Fruit fly (Drosophila melanogaster) whole organism, adult: ENCODE data around the gene Mad.

ENCODE experiments used
- CG11617 ChIP-seq: fragments of 200-800 bp; sonication (Bioruptor generic); optimal IDR thresholded peaks from 2 replicates; lab custom pipeline; 2017; ENCODE audit warnings: mild to moderate bottlenecking, missing biosample characterization, missing genetic modification reagents, missing genetic modification characterization
- CG12768 ChIP-seq: fragments of 200-800 bp; sonication (Bioruptor generic); optimal IDR thresholded peaks from 2 replicates; lab custom pipeline; 2017; ENCODE audit warnings: missing biosample characterization, missing genetic modification characterization, mild to moderate bottlenecking, moderate library complexity, missing genetic modification reagents
- CG14711 ChIP-seq: fragments of 200-800 bp; sonication (Bioruptor generic); optimal IDR thresholded peaks from 2 replicates; lab custom pipeline; 2018; ENCODE audit warnings: missing biosample characterization, mild to moderate bottlenecking, missing genetic modification characterization, moderate library complexity
- CG1620 ChIP-seq: fragments of 200-800 bp; sonication (Bioruptor generic); optimal IDR thresholded peaks from 2 replicates; lab custom pipeline; 2016; ENCODE audit warnings: missing biosample characterization, missing genetic modification characterization
- CG33017 ChIP-seq: fragments of 200-800 bp; sonication (Bioruptor generic); optimal IDR thresholded peaks from 2 replicates; lab custom pipeline; 2018; ENCODE audit warnings: missing biosample characterization, mild to moderate bottlenecking, missing genetic modification characterization, moderate library complexity
- CG5204 ChIP-seq: fragments of 200-800 bp; sonication (Bioruptor generic); optimal IDR thresholded peaks from 2 replicates; lab custom pipeline; 2016; ENCODE audit warnings: missing biosample characterization, missing genetic modification characterization
- CG7045 ChIP-seq: fragments of 200-800 bp; sonication (Bioruptor generic); optimal IDR thresholded peaks from 2 replicates; lab custom pipeline; 2017; ENCODE audit warnings: missing biosample characterization, mild to moderate bottlenecking, missing genetic modification characterization
- CG7101 ChIP-seq: fragments of 200-800 bp; sonication (Bioruptor generic); optimal IDR thresholded peaks from 2 replicates; lab custom pipeline; 2018; ENCODE audit warnings: missing biosample characterization, mild to moderate bottlenecking, missing genetic modification characterization, moderate library complexity
- Clk ChIP-seq: fragments of 200-800 bp; sonication (Bioruptor generic); optimal IDR thresholded peaks from 2 replicates; lab custom pipeline; 2017; ENCODE audit warnings: missing biosample characterization, missing genetic modification characterization
- Crg-1 ChIP-seq: fragments of 200-800 bp; sonication (Bioruptor generic); optimal IDR thresholded peaks from 2 replicates; lab custom pipeline; 2016; ENCODE audit warnings: missing biosample characterization, missing genetic modification characterization
- Hr96 ChIP-seq: fragments of 200-800 bp; sonication (Bioruptor generic); optimal IDR thresholded peaks from 2 replicates; lab custom pipeline; 2016; ENCODE audit warnings: missing biosample characterization, missing genetic modification characterization
- Mnt ChIP-seq: fragments of 200-800 bp; sonication (Bioruptor generic); optimal IDR thresholded peaks from 2 replicates; lab custom pipeline; 2016; ENCODE audit warnings: missing biosample characterization, mild to moderate bottlenecking, missing genetic modification characterization
- bab1 ChIP-seq: fragments of 200-800 bp; sonication (Bioruptor generic); optimal IDR thresholded peaks from 3 replicates; lab custom pipeline; 2019; ENCODE audit warnings: missing biosample characterization, mild to moderate bottlenecking, missing genetic modification characterization, moderate library complexity
- cic ChIP-seq: fragments of 200-800 bp; sonication (Bioruptor generic); optimal IDR thresholded peaks from 2 replicates; lab custom pipeline; 2017; ENCODE audit warnings: missing biosample characterization, mild to moderate bottlenecking, missing genetic modification characterization, moderate library complexity
- cnc ChIP-seq, 2 experiments: fragments of >200 bp; optimal IDR thresholded peaks; 2 replicates each; lab custom pipeline; 2017
- kay ChIP-seq: fragments of 200-800 bp; sonication (Bioruptor generic); peaks from one replicate; lab custom pipeline; 2016; ENCODE audit warnings: missing biosample characterization, missing genetic modification characterization, borderline replicate concordance
- ovo ChIP-seq: fragments of 200-800 bp; sonication (Bioruptor generic); optimal IDR thresholded peaks from 2 replicates; lab custom pipeline; 2016; ENCODE audit warnings: missing biosample characterization, missing genetic modification characterization
- pad ChIP-seq: fragments of 200-800 bp; sonication (Bioruptor generic); optimal IDR thresholded peaks from 3 replicates; lab custom pipeline; 2017; ENCODE audit warnings: missing biosample characterization, missing genetic modification characterization, mild to moderate bottlenecking, moderate library complexity, missing genetic modification reagents
- tj ChIP-seq: fragments of 200-800 bp; sonication (Bioruptor generic); optimal IDR thresholded peaks from 3 replicates; lab custom pipeline; 2017; ENCODE audit warnings: missing biosample characterization, mild to moderate bottlenecking, missing genetic modification characterization, moderate library complexity
- toe ChIP-seq: fragments of 200-800 bp; sonication (Bioruptor generic); optimal IDR thresholded peaks from 2 replicates; lab custom pipeline; 2016; ENCODE audit warnings: missing biosample characterization, missing genetic modification characterization

Mad gene

dm6 chr2L:3151657-3152056 lies 7.8 kb downstream of the Mad start:
- TF ChIP-seq CG14711 (no peak), tj (GFP tag; lab: Kevin White, UChicago) (no peak), CG7101 (tag; lab: Kevin White, UChicago) (no peak), bab1 (GFP tag; lab: Kevin White, UChicago) (no peak), CG33017 (no peak), cnc (optimal IDR thresholded peaks at IDR 0.05; lab: Kevin White, UChicago) (no peak), ovo (no peak), pad (GFP tag; lab: Kevin White, UChicago) (no peak), kay (GFP tag; lab: Kevin White, UChicago) (no peak), toe (GFP tag; lab: Kevin White, UChicago) (no peak), Crg-1 (GFP tag; lab: Kevin White, UChicago) (no peak), Hr96 (no peak), Clk (GFP tag; lab: Kevin White, UChicago) (no peak), cic (GFP tag; lab: Kevin White, UChicago) (no peak), CG1620 (GFP tag; lab: Kevin White, UChicago) (no peak), Mnt (no peak), CG12768 (GFP tag; lab: Kevin White, UChicago) (no peak), CG7045 (GFP tag; lab: Kevin White, UChicago) (no peak), CG5204 (GFP tag; lab: Kevin White, UChicago) (no peak)

- TF ChIP-seq Crg-1 (GFP tag; lab: Kevin White, UChicago) (no peak), CG1620 (GFP tag; lab: Kevin White, UChicago) (no peak)
Observed at dm6 chr2L:3148959-3149591, 10.4 kb downstream of the Mad start.

dm6 chr2L:3145897-3146296 lies 13.5 kb downstream of the Mad start:
- TF ChIP-seq kay (GFP tag; lab: Kevin White, UChicago) = peak; percentile 83
- TF ChIP-seq CG1620 (GFP tag; lab: Kevin White, UChicago) = no peak

dm6 chr2L:3145470-3145869 lies 14.0 kb downstream of the Mad start, which contains the start of gene ND-B14.5B:
Gene ND-B14.5B, minus strand, starts transcription at chr2L:3145848.
- TF ChIP-seq cic (GFP tag; lab: Kevin White, UChicago) = no peak
- peak; percentile 14 for TF ChIP-seq bab1 (GFP tag; lab: Kevin White, UChicago)

DNA sequence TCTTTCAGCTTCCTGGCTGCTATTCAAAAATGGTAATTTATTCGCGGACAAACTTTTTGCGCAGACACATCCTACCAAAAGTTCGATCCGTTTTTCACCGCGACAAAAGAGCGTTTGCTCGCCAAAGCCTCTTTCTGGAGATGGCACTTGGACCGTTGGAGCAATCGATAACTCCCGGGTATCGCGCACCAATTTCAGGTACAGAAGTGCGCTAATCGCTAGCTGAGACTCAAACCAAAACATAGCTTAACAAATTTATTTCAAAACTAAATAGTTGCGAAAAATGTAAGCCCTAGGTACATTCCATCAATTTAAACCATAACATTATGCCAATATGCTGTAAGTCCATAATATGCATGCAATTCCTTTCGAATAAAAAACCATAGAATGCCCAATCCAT lies 14.7 kb downstream of the Mad start, which contains the start of gene toc:
Gene toc, minus strand, starts transcription at position 78 of the 400 bp plus-strand sequence.
- TF ChIP-seq bab1 (GFP tag; lab: Kevin White, UChicago) (peak; percentile 39), Crg-1 (GFP tag; lab: Kevin White, UChicago) (no peak), toe (GFP tag; lab: Kevin White, UChicago) (no peak), CG5204 (GFP tag; lab: Kevin White, UChicago) (no peak), kay (GFP tag; lab: Kevin White, UChicago) (no peak), CG12768 (GFP tag; lab: Kevin White, UChicago) (no peak), cic (GFP tag; lab: Kevin White, UChicago) (peak; percentile 20)

dm6 chr2L:3143908-3144307 lies 15.5 kb downstream of the Mad start:
- no peak for TF ChIP-seq bab1 (GFP tag; lab: Kevin White, UChicago)
- TF ChIP-seq Mnt = no peak
- TF ChIP-seq Clk (GFP tag; lab: Kevin White, UChicago) = no peak
- TF ChIP-seq tj (GFP tag; lab: Kevin White, UChicago) = no peak
- no peak for TF ChIP-seq ovo
- no peak for TF ChIP-seq Crg-1 (GFP tag; lab: Kevin White, UChicago)
- TF ChIP-seq CG5204 (GFP tag; lab: Kevin White, UChicago) = no peak
- TF ChIP-seq CG7045 (GFP tag; lab: Kevin White, UChicago) = no peak
- peak; percentile 60 for TF ChIP-seq pad (GFP tag; lab: Kevin White, UChicago)

DNA sequence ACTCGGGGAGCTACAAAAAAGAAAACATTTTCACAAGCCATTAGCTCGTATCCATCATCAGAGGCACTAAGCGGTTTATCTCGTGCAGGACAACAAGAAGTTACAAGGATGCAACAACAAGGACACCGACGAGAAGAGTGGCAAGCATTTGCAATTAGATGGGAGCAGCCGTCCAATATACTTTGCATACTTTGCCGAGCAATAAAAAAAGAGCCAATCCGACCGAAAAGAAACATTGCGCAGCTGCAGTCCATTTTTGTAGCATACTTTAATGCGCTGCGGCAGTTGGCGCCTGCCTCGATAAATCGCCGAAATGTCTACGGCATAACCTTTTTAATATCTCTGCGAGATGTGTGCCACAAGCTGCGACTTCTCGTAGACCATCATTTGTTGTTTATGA lies 27.8 kb downstream of the Mad start:
- TF ChIP-seq CG7045 (GFP tag; lab: Kevin White, UChicago) (no peak), CG12768 (GFP tag; lab: Kevin White, UChicago) (no peak), Hr96 (no peak), cnc (optimal IDR thresholded peaks at IDR 0.05; lab: Kevin White, UChicago) (no peak)

DNA sequence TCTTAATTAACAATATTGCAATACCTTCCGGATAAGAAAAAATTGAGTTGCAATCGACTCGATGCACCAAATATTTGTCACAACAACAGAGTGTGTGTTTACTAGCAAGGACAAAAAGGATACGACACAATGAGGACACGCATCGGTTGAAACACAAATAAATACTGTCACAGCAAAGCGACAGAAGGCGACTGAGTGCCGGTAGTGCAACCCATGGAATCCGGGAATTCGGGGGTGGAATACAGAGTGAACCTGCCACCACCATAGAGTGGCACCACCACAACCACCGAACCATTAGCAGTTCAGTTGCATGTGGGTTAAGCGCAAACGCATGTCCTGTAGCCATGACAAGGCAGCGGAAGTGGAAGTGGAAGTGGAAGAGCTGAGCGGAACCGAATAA lies 29.0 kb downstream of the Mad start:
- no peak for TF ChIP-seq CG33017
- TF ChIP-seq CG7101 (tag; lab: Kevin White, UChicago) = no peak
- TF ChIP-seq CG11617 (GFP tag; lab: Kevin White, UChicago) = no peak
- no peak for TF ChIP-seq bab1 (GFP tag; lab: Kevin White, UChicago)
- no peak for TF ChIP-seq ovo
- TF ChIP-seq Mnt = no peak
- no peak for TF ChIP-seq CG1620 (GFP tag; lab: Kevin White, UChicago)
- no peak for TF ChIP-seq tj (GFP tag; lab: Kevin White, UChicago)
- no peak for TF ChIP-seq CG5204 (GFP tag; lab: Kevin White, UChicago)
